Fruit fly (Drosophila melanogaster) whole organism, embryonic: ENCODE results near the gene tbc.
A peak's percentile ranks its signal among the peaks of the same experiment; 100 is the strongest.

Experiments
- Adf1 ChIP-seq: fragments of 200-800 bp; sonication (Bioruptor generic); IDR thresholded peaks from 2 replicates; pipeline ENCODE4 v1.3.6; 2022; ENCODE audit warnings: missing biosample characterization, missing genetic modification characterization
- Atf-2 ChIP-seq: fragments of 200-800 bp; sonication (Bioruptor generic); optimal IDR thresholded peaks from 2 replicates; lab custom pipeline; 2016; ENCODE audit warnings: missing biosample characterization, missing genetic modification characterization
- CG10267 ChIP-seq: fragments of 200-800 bp; sonication (Bioruptor generic); optimal IDR thresholded peaks from 2 replicates; lab custom pipeline; 2018; ENCODE audit warnings: missing biosample characterization, mild to moderate bottlenecking, missing genetic modification characterization, moderate library complexity
- CG10366 ChIP-seq: fragments of 200-800 bp; sonication (Bioruptor generic); IDR thresholded peaks from 2 replicates; pipeline ENCODE4 v1.3.6; 2022; ENCODE audit warnings: missing biosample characterization, missing genetic modification characterization
- CG11696 ChIP-seq: fragments of 200-800 bp; sonication (Bioruptor generic); IDR thresholded peaks from 2 replicates; pipeline ENCODE4 v1.3.6; 2022; ENCODE audit warnings: missing biosample characterization, missing genetic modification characterization
- CG12104 ChIP-seq: fragments of 200-800 bp; sonication (Bioruptor generic); optimal IDR thresholded peaks from 3 replicates; lab custom pipeline; 2016; ENCODE audit warnings: missing biosample characterization, missing genetic modification characterization
- CG12659 ChIP-seq: fragments of 200-800 bp; sonication (Bioruptor generic); optimal IDR thresholded peaks from 3 replicates; lab custom pipeline; 2017; ENCODE audit warnings: mild to moderate bottlenecking, missing biosample characterization, missing genetic modification reagents, missing genetic modification characterization
- CG13287 ChIP-seq: fragments of 200-800 bp; sonication (Bioruptor generic); IDR thresholded peaks from 2 replicates; pipeline ENCODE4 v1.3.6; 2022; ENCODE audit warnings: missing biosample characterization, missing genetic modification characterization; ENCODE audit not compliant: partially characterized antibody
- CG14441 ChIP-seq: fragments of 200-800 bp; sonication (Bioruptor generic); IDR thresholded peaks from 2 replicates; pipeline ENCODE4 v1.3.6; 2022; ENCODE audit warnings: missing biosample characterization, missing genetic modification characterization
- CG14667 ChIP-seq: fragments of 200-800 bp; sonication (Bioruptor generic); IDR thresholded peaks from 2 replicates; pipeline ENCODE4 v1.3.6; 2022; ENCODE audit warnings: missing biosample characterization, missing genetic modification characterization
- CG17912 ChIP-seq: fragments of 200-800 bp; sonication (Bioruptor generic); optimal IDR thresholded peaks from 2 replicates; lab custom pipeline; 2018; ENCODE audit warnings: missing biosample characterization, mild to moderate bottlenecking, missing genetic modification characterization
- CG2678 ChIP-seq: fragments of 200-800 bp; sonication (Bioruptor generic); optimal IDR thresholded peaks from 3 replicates; lab custom pipeline; 2019; ENCODE audit warnings: missing biosample characterization, mild to moderate bottlenecking, missing genetic modification characterization, moderate library complexity
- CG3065 ChIP-seq: fragments of 200-800 bp; sonication (Bioruptor generic); optimal IDR thresholded peaks from 2 replicates; lab custom pipeline; 2016; ENCODE audit warnings: missing biosample characterization, missing genetic modification characterization
- CG31441 ChIP-seq: fragments of 200-800 bp; sonication (Bioruptor generic); IDR thresholded peaks from 2 replicates; pipeline ENCODE4 v1.3.6; 2022; ENCODE audit warnings: missing biosample characterization, missing genetic modification characterization
- CG32772 ChIP-seq: fragments of 200-800 bp; sonication (Bioruptor generic); IDR thresholded peaks from 2 replicates; pipeline ENCODE4 v1.3.6; 2022; ENCODE audit warnings: missing biosample characterization, missing genetic modification characterization
- CG34376 ChIP-seq: fragments of 200-800 bp; sonication (Bioruptor generic); optimal IDR thresholded peaks from 2 replicates; lab custom pipeline; 2018; ENCODE audit warnings: missing biosample characterization, mild to moderate bottlenecking, missing genetic modification characterization
- CG3847 ChIP-seq: fragments of 200-800 bp; sonication (Bioruptor generic); IDR thresholded peaks from 2 replicates; pipeline ENCODE4 v1.3.6; 2022; ENCODE audit warnings: missing biosample characterization, missing genetic modification characterization
- CG4424 ChIP-seq: fragments of 200-800 bp; sonication (Bioruptor generic); optimal IDR thresholded peaks from 3 replicates; lab custom pipeline; 2016; ENCODE audit warnings: missing biosample characterization, missing genetic modification characterization
- CG4617 ChIP-seq: fragments of 200-800 bp; sonication (Bioruptor generic); optimal IDR thresholded peaks from 3 replicates; lab custom pipeline; 2016; ENCODE audit warnings: missing biosample characterization, missing genetic modification characterization, borderline replicate concordance
- CG7786 ChIP-seq: fragments of 200-800 bp; sonication (Bioruptor generic); optimal IDR thresholded peaks from 2 replicates; lab custom pipeline; 2016; ENCODE audit warnings: missing biosample characterization, missing genetic modification characterization
- CG7963 ChIP-seq: fragments of 200-800 bp; sonication (Bioruptor generic); IDR thresholded peaks from 3 replicates; pipeline ENCODE4 v1.3.6; 2022; ENCODE audit warnings: missing biosample characterization, missing genetic modification characterization; ENCODE audit not compliant: partially characterized antibody
- CG9817 ChIP-seq: fragments of 200-800 bp; sonication (Bioruptor generic); optimal IDR thresholded peaks from 2 replicates; lab custom pipeline; 2018; ENCODE audit warnings: missing biosample characterization, mild to moderate bottlenecking, missing genetic modification characterization, moderate library complexity
- CHES-1-like ChIP-seq: fragments of 200-800 bp; sonication (Bioruptor generic); optimal IDR thresholded peaks from 2 replicates; lab custom pipeline; 2016; ENCODE audit warnings: missing biosample characterization, missing genetic modification characterization
- Chrac-16 ChIP-seq: fragments of 200-800 bp; sonication (Bioruptor generic); optimal IDR thresholded peaks from 3 replicates; lab custom pipeline; 2016; ENCODE audit warnings: missing biosample characterization, missing genetic modification characterization
- Drgx ChIP-seq: fragments of 200-800 bp; sonication (Bioruptor generic); IDR thresholded peaks from 2 replicates; pipeline ENCODE4 v1.3.6; 2022; ENCODE audit warnings: missing biosample characterization, missing genetic modification characterization
- Fer3 ChIP-seq: fragments of 200-800 bp; sonication (Bioruptor generic); optimal IDR thresholded peaks from 2 replicates; lab custom pipeline; 2018; ENCODE audit warnings: missing biosample characterization, mild to moderate bottlenecking, missing genetic modification characterization, moderate library complexity
- MESR4 ChIP-seq: fragments of 200-800 bp; sonication (Bioruptor generic); optimal IDR thresholded peaks from 2 replicates; lab custom pipeline; 2018; ENCODE audit warnings: missing biosample characterization, mild to moderate bottlenecking, missing genetic modification characterization, moderate library complexity
- Max ChIP-seq: fragments of 200-800 bp; sonication (Bioruptor generic); optimal IDR thresholded peaks from 2 replicates; lab custom pipeline; 2016; ENCODE audit warnings: missing biosample characterization, mild to moderate bottlenecking, missing genetic modification characterization
- Tbp ChIP-seq: fragments of >200 bp; optimal IDR thresholded peaks from 2 replicates; lab custom pipeline; 2018; ENCODE audit warnings: missing biosample characterization, missing genetic modification characterization
- Xrp1 ChIP-seq: fragments of 200-800 bp; sonication (Bioruptor generic); IDR thresholded peaks from 2 replicates; pipeline ENCODE4 v1.3.6; 2022; ENCODE audit warnings: missing biosample characterization, missing genetic modification characterization
- ase ChIP-seq: fragments of 200-800 bp; sonication (Bioruptor generic); IDR thresholded peaks from 3 replicates; pipeline ENCODE4 v1.3.6; 2022; ENCODE audit warnings: missing biosample characterization, missing genetic modification characterization
- ash1 ChIP-seq: fragments of 200-800 bp; sonication (Bioruptor generic); optimal IDR thresholded peaks from 2 replicates; lab custom pipeline; 2018; ENCODE audit warnings: missing biosample characterization, mild to moderate bottlenecking, missing genetic modification characterization
- bcd ChIP-seq: fragments of 200-800 bp; sonication (Bioruptor generic); optimal IDR thresholded peaks from 2 replicates; lab custom pipeline; 2017; ENCODE audit warnings: missing biosample characterization, mild to moderate bottlenecking, missing genetic modification characterization
- cwo ChIP-seq: fragments of 200-800 bp; sonication (Bioruptor generic); optimal IDR thresholded peaks from 3 replicates; lab custom pipeline; 2017; ENCODE audit warnings: missing biosample characterization, missing genetic modification characterization, mild to moderate bottlenecking, moderate library complexity, missing genetic modification reagents
- dm ChIP-seq: fragments of 200-800 bp; sonication (Bioruptor generic); optimal IDR thresholded peaks from 3 replicates; lab custom pipeline; 2016; ENCODE audit warnings: missing biosample characterization, missing genetic modification characterization
- dmrt99B ChIP-seq: fragments of 200-800 bp; sonication (Bioruptor generic); optimal IDR thresholded peaks from 2 replicates; lab custom pipeline; 2018; ENCODE audit warnings: missing biosample characterization, mild to moderate bottlenecking, missing genetic modification characterization, moderate library complexity
- fd3F ChIP-seq: fragments of 200-800 bp; sonication (Bioruptor generic); optimal IDR thresholded peaks from 2 replicates; lab custom pipeline; 2018; ENCODE audit warnings: missing biosample characterization, mild to moderate bottlenecking, missing genetic modification characterization, moderate library complexity
- gem ChIP-seq: fragments of 200-800 bp; sonication (Bioruptor generic); optimal IDR thresholded peaks from 2 replicates; lab custom pipeline; 2019; ENCODE audit warnings: missing biosample characterization, mild to moderate bottlenecking, missing genetic modification characterization, moderate library complexity
- grau ChIP-seq: fragments of 200-800 bp; optimal IDR thresholded peaks from 3 replicates; lab custom pipeline; 2019; ENCODE audit warnings: missing biosample characterization, mild to moderate bottlenecking, missing genetic modification characterization, moderate library complexity
- gt ChIP-seq: fragments of 200-800 bp; sonication (Bioruptor generic); IDR thresholded peaks from 2 replicates; pipeline ENCODE4 v1.3.6; 2022; ENCODE audit warnings: missing biosample characterization, missing genetic modification characterization
- lilli ChIP-seq: fragments of 200-800 bp; sonication (Bioruptor generic); optimal IDR thresholded peaks from 3 replicates; lab custom pipeline; 2016; ENCODE audit warnings: missing biosample characterization, missing genetic modification characterization
- nerfin-1 ChIP-seq: fragments of 200-800 bp; sonication (Bioruptor generic); optimal IDR thresholded peaks from 3 replicates; lab custom pipeline; 2019; ENCODE audit warnings: missing biosample characterization, mild to moderate bottlenecking, missing genetic modification characterization, moderate library complexity
- org-1 ChIP-seq: fragments of 200-800 bp; sonication (Bioruptor generic); optimal IDR thresholded peaks from 2 replicates; lab custom pipeline; 2017; ENCODE audit warnings: missing biosample characterization, missing genetic modification characterization
- ranshi ChIP-seq: fragments of 200-800 bp; sonication (Bioruptor generic); IDR thresholded peaks from 2 replicates; pipeline ENCODE4 v1.3.6; 2022; ENCODE audit warnings: missing biosample characterization, missing genetic modification characterization
- repo ChIP-seq: fragments of 200-800 bp; sonication (Bioruptor generic); optimal IDR thresholded peaks from 2 replicates; lab custom pipeline; 2016; ENCODE audit warnings: missing biosample characterization, missing genetic modification characterization
- sens ChIP-seq: fragments of 200-800 bp; sonication (Bioruptor generic); peaks from one replicate; lab custom pipeline; 2016; ENCODE audit warnings: missing biosample characterization, missing genetic modification characterization
- shn ChIP-seq: fragments of 200-800 bp; sonication (Bioruptor generic); optimal IDR thresholded peaks from 3 replicates; lab custom pipeline; 2016; ENCODE audit warnings: missing biosample characterization, missing genetic modification characterization
- vvl ChIP-seq: fragments of 200-800 bp; sonication (Bioruptor generic); IDR thresholded peaks from 2 replicates; pipeline ENCODE4 v1.3.6; 2022; ENCODE audit warnings: missing biosample characterization, missing genetic modification characterization
- zf30C ChIP-seq: fragments of 200-800 bp; sonication (Bioruptor generic); optimal IDR thresholded peaks from 3 replicates; lab custom pipeline; 2018; ENCODE audit warnings: missing biosample characterization, mild to moderate bottlenecking, missing genetic modification characterization

tbc gene

DNA sequence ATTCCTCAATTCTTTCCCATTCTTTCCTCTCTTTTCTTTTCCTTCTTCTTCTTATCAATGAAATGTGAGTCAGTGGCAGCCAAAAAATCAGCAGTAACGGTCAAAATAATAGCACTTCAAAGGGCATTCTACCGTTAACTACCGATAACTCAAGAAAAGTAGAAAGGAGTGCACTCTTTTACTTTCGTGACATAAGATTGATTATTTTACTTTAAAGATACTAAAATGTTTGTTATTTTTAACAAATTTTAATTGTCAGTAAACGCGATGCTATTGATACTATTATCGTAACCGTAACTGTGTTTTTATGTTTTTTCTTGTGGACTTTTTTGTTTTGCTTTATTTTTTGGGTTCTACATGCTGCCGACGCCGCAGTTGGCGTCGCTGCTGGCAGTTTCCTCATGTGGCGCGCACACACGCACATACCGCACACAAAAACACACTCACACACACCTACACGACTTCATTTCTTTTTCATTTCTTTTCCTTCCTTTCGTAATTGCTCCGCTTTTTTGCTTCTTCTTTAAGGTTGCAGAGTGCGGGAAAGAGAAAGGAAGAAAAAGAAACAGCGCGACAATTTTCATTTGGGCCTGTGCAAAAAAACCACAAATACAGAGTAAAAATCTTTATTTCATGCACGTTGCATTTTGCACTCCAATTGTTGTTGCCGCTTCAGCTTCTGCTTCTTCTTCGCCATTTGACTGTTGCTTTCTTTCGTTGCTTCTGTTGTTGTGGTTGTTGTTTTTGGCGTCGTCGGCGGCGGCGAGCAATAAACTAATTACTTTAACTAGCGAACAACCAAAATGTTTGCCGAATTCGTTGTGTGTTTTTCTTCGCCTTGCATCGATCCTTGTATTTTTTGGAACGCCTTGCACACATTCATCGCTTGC is 60.6 kb downstream of the tbc start (continued):
- TF ChIP-seq Adf1 (GFP tag; lab: Robert Waterston, UW) = peak; percentile 77
- peak; percentile 1 for TF ChIP-seq dmrt99B (tag; lab: Kevin White, UChicago)
- TF ChIP-seq CG3847 (GFP tag; lab: Robert Waterston, UW) = no peak
- no peak for TF ChIP-seq ase
- 0 out of 2 replicates have a peak, but pooled peaks have one; percentile 36 for TF ChIP-seq CG32772
- TF ChIP-seq lilli (GFP tag; lab: Kevin White, UChicago) = peak; percentile 12
- peak; percentile 31; the same call in 1 of the 2 replicates for TF ChIP-seq CG14441 (GFP tag; lab: Robert Waterston, UW)
- no peak for TF ChIP-seq MESR4 (GFP tag; lab: Kevin White, UChicago)
- TF ChIP-seq Max (GFP tag; lab: Kevin White, UChicago) = no peak
- no peak for TF ChIP-seq CG4617
- no peak for TF ChIP-seq repo (GFP tag; lab: Kevin White, UChicago)
- TF ChIP-seq CG2678 (tag; lab: Kevin White, UChicago) = peak; percentile 29
- peak; percentile 0 for TF ChIP-seq cwo
- peak; percentile 56 for TF ChIP-seq Xrp1 (GFP tag; lab: Robert Waterston, UW)
- peak; percentile 59 for TF ChIP-seq gem (tag; lab: Kevin White, UChicago)
- peak; percentile 79 for TF ChIP-seq sens (GFP tag; lab: Kevin White, UChicago)
- TF ChIP-seq grau (tag; lab: Kevin White, UChicago) = peak; percentile 34
- TF ChIP-seq vvl (GFP tag; lab: Robert Waterston, UW) = peak; percentile 31; the same call in 1 of the 2 replicates
- TF ChIP-seq fd3F = no peak
- TF ChIP-seq CG31441 = peak; percentile 46

DNA sequence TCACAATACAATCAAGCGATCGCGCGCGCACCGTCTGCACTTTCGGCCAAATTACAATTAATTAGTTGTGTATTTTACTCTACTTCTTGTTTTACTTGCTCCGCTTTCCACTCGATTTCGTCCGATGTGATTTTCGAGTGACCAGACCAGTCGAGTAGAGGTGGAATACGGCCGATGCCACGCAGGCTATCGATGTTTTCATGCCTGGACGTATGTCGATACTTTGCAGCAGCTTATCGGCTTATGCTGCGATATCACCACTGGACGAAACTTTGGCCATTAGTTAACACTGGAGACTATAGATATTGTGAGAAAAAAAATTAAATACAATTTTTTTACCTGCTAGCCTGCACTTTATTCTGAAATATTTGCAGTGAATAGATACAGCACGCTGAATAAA is 61.4 kb downstream of the tbc start, which contains the start of gene RhoGAP19D:
RhoGAP19D (minus strand) TSS at position 155 of the 400 bp plus-strand sequence.
- TF ChIP-seq CG7963 (GFP tag; lab: Robert Waterston, UW) = peak; percentile 93
- peak; percentile 90 for TF ChIP-seq sens (GFP tag; lab: Kevin White, UChicago)
- TF ChIP-seq Chrac-16 = peak; percentile 49
- TF ChIP-seq CHES-1-like (GFP tag; lab: Kevin White, UChicago) = peak; percentile 67
- peak; percentile 93 for TF ChIP-seq CG10267 (tag; lab: Kevin White, UChicago)
- TF ChIP-seq Tbp = no peak
- TF ChIP-seq ranshi (GFP tag; lab: Robert Waterston, UW) = 0 out of 2 replicates have a peak, but pooled peaks have one; percentile 39
- no peak for TF ChIP-seq CG17912 (GFP tag; lab: Kevin White, UChicago)
- TF ChIP-seq Drgx = 0 out of 2 replicates have a peak, but pooled peaks have one; percentile 9
- peak; percentile 60 for TF ChIP-seq CG9817 (tag; lab: Kevin White, UChicago)
- no peak for TF ChIP-seq CG3065 (GFP tag; lab: Kevin White, UChicago)
- TF ChIP-seq CG34376 (GFP tag; lab: Kevin White, UChicago) = peak; percentile 29
- peak; percentile 68 for TF ChIP-seq CG7786 (GFP tag; lab: Kevin White, UChicago)
- TF ChIP-seq org-1 (GFP tag; lab: Kevin White, UChicago) = no peak
- peak; percentile 94 for TF ChIP-seq CG13287
- TF ChIP-seq zf30C (GFP tag; lab: Kevin White, UChicago) = peak; percentile 17
- TF ChIP-seq nerfin-1 = no peak
- TF ChIP-seq dm (GFP tag; lab: Kevin White, UChicago) = no peak
- TF ChIP-seq Atf-2 (GFP tag; lab: Kevin White, UChicago) = no peak
- peak; percentile 57 for TF ChIP-seq bcd
- TF ChIP-seq CG14667 (GFP tag; lab: Robert Waterston, UW) = peak; percentile 47; the same call in 1 of the 2 replicates
- TF ChIP-seq gt (GFP tag; lab: Robert Waterston, UW) = no peak
- peak; percentile 82 for TF ChIP-seq CG12659 (GFP tag; lab: Kevin White, UChicago)
- TF ChIP-seq CG10366 = peak; percentile 38; the same call in 1 of the 2 replicates
- TF ChIP-seq Fer3 (tag; lab: Kevin White, UChicago) = peak; percentile 26
- TF ChIP-seq shn (GFP tag; lab: Kevin White, UChicago) = peak; percentile 67
- TF ChIP-seq ash1 (GFP tag; lab: Kevin White, UChicago) = peak; percentile 25
- no peak for TF ChIP-seq CG12104 (GFP tag; lab: Kevin White, UChicago)
- peak; percentile 48 for TF ChIP-seq CG4424
- TF ChIP-seq CG11696 = no peak
- TF ChIP-seq dmrt99B (tag; lab: Kevin White, UChicago) = peak; percentile 2
